Worm (Caenorhabditis elegans): ENCODE results near the gene rpl-6.
A peak's percentile ranks its signal among the peaks of the same experiment; 100 is the strongest.

The rpl-6 gene

DNA sequence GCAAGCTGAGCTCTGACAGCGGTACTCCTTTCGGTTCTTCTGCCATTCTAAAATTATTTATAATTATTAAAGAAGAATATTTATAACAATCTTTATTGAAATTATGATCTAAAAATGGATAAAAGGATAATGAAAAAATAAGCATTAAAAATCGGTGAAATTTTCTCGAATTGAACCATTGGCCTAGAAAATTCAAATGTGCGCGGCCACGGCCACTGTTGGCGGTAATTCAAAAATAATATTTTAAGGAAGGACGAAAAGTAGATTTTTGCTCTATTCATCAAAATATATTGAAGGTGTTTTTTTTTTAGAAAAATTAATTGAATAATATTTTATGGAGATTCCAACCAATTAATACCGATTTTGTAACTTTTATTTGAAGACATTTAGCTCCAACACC is 9.4 kb upstream of the rpl-6 start, which contains the start of gene pfd-5 (continued):
- no peak for TF ChIP-seq ama-1 (optimal IDR thresholded peaks at IDR 0.05)
- TF ChIP-seq unc-62 (GFP tag; optimal IDR thresholded peaks at IDR 0.05) = no peak
- no peak for TF ChIP-seq nhr-237 (tag; optimal IDR thresholded peaks at IDR 0.05)
- TF ChIP-seq ceh-8 (GFP tag; optimal IDR thresholded peaks at IDR 0.05) = no peak
- peak; percentile 39 for TF ChIP-seq Y116A8C.19 (tag; optimal IDR thresholded peaks at IDR 0.05; ENCODE audit: borderline replicate concordance)
- TF ChIP-seq blmp-1 (tag; optimal IDR thresholded peaks at IDR 0.05) = peak; percentile 49
- TF ChIP-seq lir-3 (tag; optimal IDR thresholded peaks at IDR 0.05; ENCODE audit: poor library complexity) = peak; percentile 94
- TF ChIP-seq ceh-82 (tag; optimal IDR thresholded peaks at IDR 0.05) = peak; percentile 46 to 66 (median 51)
- no peak for TF ChIP-seq elt-3 (tag; optimal IDR thresholded peaks at IDR 0.05)
- TF ChIP-seq snpc-4 (tag; optimal IDR thresholded peaks at IDR 0.05) = peak; percentile 36
- TF ChIP-seq swsn-7 (tag; optimal IDR thresholded peaks at IDR 0.05) = peak; percentile 72
- peak; percentile 67 for TF ChIP-seq isw-1 (GFP tag; IDR thresholded peaks at IDR 0.05)
- TF ChIP-seq fkh-8 (tag; optimal IDR thresholded peaks at IDR 0.05) = peak; percentile 22
- no peak for TF ChIP-seq C34B4.2 (tag; optimal IDR thresholded peaks at IDR 0.05)
- peak; percentile 51 for TF ChIP-seq unc-86 (tag; optimal IDR thresholded peaks at IDR 0.05)
- peak; percentile 4 for TF ChIP-seq pag-3 (tag; optimal IDR thresholded peaks at IDR 0.05; ENCODE audit: borderline replicate concordance, insufficient read depth)
- peak; percentile 81 for TF ChIP-seq tbx-2 (tag; optimal IDR thresholded peaks at IDR 0.05)
- TF ChIP-seq nhr-11 (tag; optimal IDR thresholded peaks at IDR 0.05) = no peak
- TF ChIP-seq unc-130 (tag; optimal IDR thresholded peaks at IDR 0.05) = peak; percentile 12
- TF ChIP-seq tlp-1 (tag; optimal IDR thresholded peaks at IDR 0.05) = no peak
- no peak for TF ChIP-seq mef-2 (tag; optimal IDR thresholded peaks at IDR 0.05)
- peak in 1 of 2 experiments; percentile 84 for TF ChIP-seq ztf-11 (tag; optimal IDR thresholded peaks at IDR 0.05)
- peak; percentile 43 for TF ChIP-seq elt-2 (tag; optimal IDR thresholded peaks at IDR 0.05)
- peak; percentile 81 to 96 for TF ChIP-seq efl-1 (optimal IDR thresholded peaks at IDR 0.05)
- TF ChIP-seq efl-1 (GFP tag; optimal IDR thresholded peaks at IDR 0.05 in 1 of 2) = peak; percentile 95 to 99
- TF ChIP-seq rnt-1 (tag; optimal IDR thresholded peaks at IDR 0.05) = peak; percentile 97
- peak; percentile 25 for TF ChIP-seq lin-15B (tag; optimal IDR thresholded peaks at IDR 0.05)
- peak; percentile 37 for TF ChIP-seq C16A3.4 (tag; optimal IDR thresholded peaks at IDR 0.05)
- no peak for TF ChIP-seq lin-39 (tag; optimal IDR thresholded peaks at IDR 0.05)
- TF ChIP-seq pax-3 (tag; optimal IDR thresholded peaks at IDR 0.05) = peak; percentile 81
- TF ChIP-seq lin-35 (GFP tag; optimal IDR thresholded peaks at IDR 0.05) = peak; percentile 96 to 97
- TF ChIP-seq hlh-4 (tag; optimal IDR thresholded peaks at IDR 0.05) = no peak
- TF ChIP-seq grh-1 (GFP tag; IDR thresholded peaks at IDR 0.05) = no peak
- peak; percentile 77 for TF ChIP-seq nhr-19 (GFP tag; conservative IDR thresholded peaks at IDR 0.05)
- TF ChIP-seq nhr-20 (tag; optimal IDR thresholded peaks at IDR 0.05) = peak; percentile 67
- no peak for TF ChIP-seq efl-3 (GFP tag; optimal IDR thresholded peaks at IDR 0.05)
- TF ChIP-seq nhr-28 (tag; optimal IDR thresholded peaks at IDR 0.05) = no peak
- peak; percentile 82 for TF ChIP-seq nhr-71 (tag; optimal IDR thresholded peaks at IDR 0.05)
- peak in 1 of 2 experiments; percentile 36 for TF ChIP-seq mdl-1 (tag; optimal IDR thresholded peaks at IDR 0.05)
- peak; percentile 84 for TF ChIP-seq nhr-90 (tag; optimal IDR thresholded peaks at IDR 0.05; ENCODE audit: poor library complexity)
- TF ChIP-seq unc-30 (tag; optimal IDR thresholded peaks at IDR 0.05) = no peak
- no peak for TF ChIP-seq nhr-77 (tag; optimal IDR thresholded peaks at IDR 0.05)
- peak; percentile 49 for TF ChIP-seq lin-13 (GFP tag; optimal IDR thresholded peaks at IDR 0.05)
- TF ChIP-seq lsy-2 (tag; optimal IDR thresholded peaks at IDR 0.05) = peak; percentile 82 to 84
- no peak for TF ChIP-seq alr-1 (tag; optimal IDR thresholded peaks at IDR 0.05; ENCODE audit: borderline replicate concordance)
- peak; percentile 93 for TF ChIP-seq ceh-90 (tag; optimal IDR thresholded peaks at IDR 0.05)
- TF ChIP-seq hlh-17 (GFP tag; optimal IDR thresholded peaks at IDR 0.05; ENCODE audit: borderline replicate concordance) = no peak
- no peak for TF ChIP-seq pqm-1 (tag; optimal IDR thresholded peaks at IDR 0.05)
- no peak for TF ChIP-seq nhr-76 (tag; optimal IDR thresholded peaks at IDR 0.05)
- no peak for TF ChIP-seq sup-37 (GFP tag; optimal IDR thresholded peaks at IDR 0.05)
- TF ChIP-seq dsc-1 (tag; optimal IDR thresholded peaks at IDR 0.05) = peak; percentile 77
- TF ChIP-seq aly-2 (tag; optimal IDR thresholded peaks at IDR 0.05) = no peak
- TF ChIP-seq zip-4 (GFP tag; optimal IDR thresholded peaks at IDR 0.05) = no peak

Data from whole organism, L1 larva.